Worm (Caenorhabditis elegans): ENCODE measurements around the gene ari-2.

DNA sequence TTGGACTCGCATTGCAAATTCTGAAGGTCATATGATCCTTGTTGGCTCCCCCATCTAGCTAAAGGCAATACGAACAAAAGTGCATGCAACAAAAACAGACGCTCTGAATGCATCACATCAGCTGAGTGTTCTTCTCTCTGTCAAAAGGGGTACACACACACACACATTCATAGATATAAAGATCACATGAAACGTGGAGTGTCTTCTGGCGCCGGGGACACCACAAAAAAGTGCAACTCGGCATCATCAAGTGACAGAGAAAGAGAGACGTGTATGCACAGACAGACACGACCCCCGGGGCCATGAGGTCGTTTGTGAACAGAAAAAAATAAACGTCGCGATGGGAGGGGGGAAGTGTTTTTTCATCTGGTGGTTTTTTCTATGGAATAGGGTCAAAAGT lies 56.4 kb downstream of the ari-2 start:
- TF ChIP-seq lsy-2 (tag; optimal IDR thresholded peaks at IDR 0.05) (peak; percentile 83 to 89), nhr-76 (tag; optimal IDR thresholded peaks at IDR 0.05) (no peak), zip-11 (GFP tag; IDR thresholded peaks at IDR 0.05) (no peak), pqm-1 (tag; optimal IDR thresholded peaks at IDR 0.05) (no peak)

All from whole organism, L4 larva.